Worm (Caenorhabditis elegans): ENCODE data around the gene tbx-38.
A peak's percentile ranks its signal among the peaks of the same experiment; 100 is the strongest.

The tbx-38 gene

ce11 chrIII:11825654-11826053 lies 39.8 kb upstream of the tbx-38 start (continued):
- TF ChIP-seq lsy-27 (tag; optimal IDR thresholded peaks at IDR 0.05; ENCODE audit: borderline replicate concordance, insufficient read depth), result no peak
- TF ChIP-seq fkh-3 (tag; optimal IDR thresholded peaks at IDR 0.05), result no peak
- no peak for TF ChIP-seq attf-3 (GFP tag; conservative IDR thresholded peaks at IDR 0.05)
- TF ChIP-seq madf-8 (GFP tag; conservative IDR thresholded peaks at IDR 0.05), result no peak

ce11 chrIII:11824580-11824979 lies 38.7 kb upstream of the tbx-38 start:
- TF ChIP-seq mcd-1 (GFP tag; IDR thresholded peaks at IDR 0.05) (peak; percentile 24; the same call in 1 of the 2 replicates), ceh-100 (GFP tag; IDR thresholded peaks at IDR 0.05) (no peak), madf-6 (GFP tag; IDR thresholded peaks at IDR 0.05) (peak; percentile 62), lin-26 (GFP tag; IDR thresholded peaks at IDR 0.05) (0 out of 2 replicates have a peak, but pooled peaks have one; percentile 53), lin-54 (GFP tag; optimal IDR thresholded peaks at IDR 0.05) (no peak), hsf-1 (GFP tag; IDR thresholded peaks at IDR 0.05) (peak; percentile 35; the same call in 1 of the 2 replicates), dox-1 (GFP tag; IDR thresholded peaks at IDR 0.05) (peak; percentile 30; the same call in 1 of the 2 replicates), F33H1.4 (GFP tag; IDR thresholded peaks at IDR 0.05) (no peak), die-1 (tag; optimal IDR thresholded peaks at IDR 0.05) (peak; percentile 12), athp-1 (tag; optimal IDR thresholded peaks at IDR 0.05) (no peak), B0336.3 (GFP tag; IDR thresholded peaks at IDR 0.05) (0 out of 2 replicates have a peak, but pooled peaks have one; percentile 17)

- TF ChIP-seq atf-7 (tag; optimal IDR thresholded peaks at IDR 0.05) (no peak), zfh-2 (GFP tag; conservative IDR thresholded peaks at IDR 0.05) (peak; percentile 59), F33H1.4 (GFP tag; IDR thresholded peaks at IDR 0.05) (no peak)
Observed at ce11 chrIII:11824088-11824487, 38.2 kb upstream of the tbx-38 start.

- TF ChIP-seq ceh-27 (GFP tag; optimal IDR thresholded peaks at IDR 0.05) (peak; percentile 88), Y56A3A.18 (GFP tag; IDR thresholded peaks at IDR 0.05) (no peak), lsl-1 (GFP tag; optimal IDR thresholded peaks at IDR 0.05) (peak; percentile 84), cebp-1 (GFP tag; IDR thresholded peaks at IDR 0.05) (0 out of 2 replicates have a peak, but pooled peaks have one; percentile 42), cebp-1 (tag; optimal IDR thresholded peaks at IDR 0.05) (peak; percentile 81), hsf-1 (GFP tag; IDR thresholded peaks at IDR 0.05) (0 out of 2 replicates have a peak, but pooled peaks have one; percentile 37), hmg-20 (GFP tag; IDR thresholded peaks at IDR 0.05) (0 out of 2 replicates have a peak, but pooled peaks have one; percentile 19), Y67H2A.10 (GFP tag; conservative IDR thresholded peaks at IDR 0.05) (peak; percentile 71; the same call in 1 of the 2 replicates), F37B4.10 (GFP tag; IDR thresholded peaks at IDR 0.05) (no peak), snpc-3.4 (tag; optimal IDR thresholded peaks at IDR 0.05) (no peak), ets-4 (GFP tag; optimal IDR thresholded peaks at IDR 0.05) (peak; percentile 27), ceh-40 (GFP tag; IDR thresholded peaks at IDR 0.05) (no peak), mes-4 (tag; optimal IDR thresholded peaks at IDR 0.05) (no peak), B0261.1 (tag; optimal IDR thresholded peaks at IDR 0.05) (no peak), lin-26 (GFP tag; IDR thresholded peaks at IDR 0.05) (peak; percentile 70; the same call in 1 of the 2 replicates), dpl-1 (GFP tag; optimal IDR thresholded peaks at IDR 0.05) (peak; percentile 57), sptf-2 (GFP tag; optimal IDR thresholded peaks at IDR 0.05) (no peak), ccch-3 (GFP tag; optimal IDR thresholded peaks at IDR 0.05) (no peak), lin-54 (GFP tag; optimal IDR thresholded peaks at IDR 0.05) (peak; percentile 71), B0035.1 (tag; optimal IDR thresholded peaks at IDR 0.05) (no peak), fkh-3 (tag; optimal IDR thresholded peaks at IDR 0.05) (no peak), lag-1 (GFP tag; IDR thresholded peaks at IDR 0.05) (no peak), aptf-2 (GFP tag; conservative IDR thresholded peaks at IDR 0.05) (no peak), somi-1 (GFP tag; optimal IDR thresholded peaks at IDR 0.05) (no peak), mcd-1 (GFP tag; IDR thresholded peaks at IDR 0.05) (peak; percentile 84), efl-1 (GFP tag; optimal IDR thresholded peaks at IDR 0.05) (peak; percentile 65), ztf-26 (tag; optimal IDR thresholded peaks at IDR 0.05) (no peak), nfya-1 (tag; optimal IDR thresholded peaks at IDR 0.05; ENCODE audit: borderline replicate concordance, insufficient read depth) (no peak), lin-35 (GFP tag; optimal IDR thresholded peaks at IDR 0.05) (peak in 1 of 3 experiments; percentile 70), akir-1 (GFP tag; optimal IDR thresholded peaks at IDR 0.05) (no peak)
Observed at ce11 chrIII:11823260-11823659, 37.4 kb upstream of the tbx-38 start, which contains the start of gene C18D11.3. C18D11.3 (plus strand) TSS chrIII:11823448.

Measured in whole organism, young adult.